Worm (Caenorhabditis elegans): ENCODE measurements around the gene srbc-17.

Gene srbc-17

ce11 chrV:2179214-2179613 is 1.7 kb downstream of the srbc-17 start, which contains the start of gene cyp-33C1:
cyp-33C1 (plus strand) TSS chrV:2179514.
- TF ChIP-seq sma-3 (GFP tag; optimal IDR thresholded peaks at IDR 0.05) (no peak), unc-55 (GFP tag; optimal IDR thresholded peaks at IDR 0.05) (no peak), sem-4 (tag; optimal IDR thresholded peaks at IDR 0.05) (no peak), dmd-4 (tag; optimal IDR thresholded peaks at IDR 0.05) (no peak)

- no peak for TF ChIP-seq crh-2 (tag; optimal IDR thresholded peaks at IDR 0.05)
- TF ChIP-seq ztf-4 (tag; optimal IDR thresholded peaks at IDR 0.05), result no peak
- TF ChIP-seq sem-4 (tag; optimal IDR thresholded peaks at IDR 0.05), result no peak
- no peak for TF ChIP-seq elt-3 (tag; optimal IDR thresholded peaks at IDR 0.05)
- no peak for TF ChIP-seq lin-39 (tag; optimal IDR thresholded peaks at IDR 0.05)
- TF ChIP-seq nhr-21 (tag; optimal IDR thresholded peaks at IDR 0.05), result no peak
- TF ChIP-seq F13H6.1 (tag; optimal IDR thresholded peaks at IDR 0.05), result no peak
These were observed 4.2 kb downstream of the srbc-17 start, which contains the start of gene srbc-16 for ce11 chrV:2181738-2182137. srbc-16 (plus strand) TSS chrV:2182038.

- TF ChIP-seq nhr-77 (tag; optimal IDR thresholded peaks at IDR 0.05) (no peak), gmeb-1 (tag; optimal IDR thresholded peaks at IDR 0.05) (no peak), C34F6.9 (tag; optimal IDR thresholded peaks at IDR 0.05) (no peak), fos-1 (tag; optimal IDR thresholded peaks at IDR 0.05) (no peak), ama-1 (optimal IDR thresholded peaks at IDR 0.05) (no peak), ZK546.5 (tag; optimal IDR thresholded peaks at IDR 0.05) (no peak), elt-3 (tag; optimal IDR thresholded peaks at IDR 0.05) (no peak), R02D3.7 (tag; optimal IDR thresholded peaks at IDR 0.05) (no peak), nhr-6 (tag; optimal IDR thresholded peaks at IDR 0.05) (no peak), blmp-1 (tag; optimal IDR thresholded peaks at IDR 0.05; ENCODE audit: insufficient read depth) (no peak), Y55F3AM.14 (GFP tag; optimal IDR thresholded peaks at IDR 0.05) (no peak), snpc-4 (tag; optimal IDR thresholded peaks at IDR 0.05) (no peak), mdl-1 (tag; optimal IDR thresholded peaks at IDR 0.05) (no peak), dmd-4 (tag; optimal IDR thresholded peaks at IDR 0.05) (no peak), ztf-4 (tag; optimal IDR thresholded peaks at IDR 0.05) (no peak)
These were observed 5.6 kb downstream of the srbc-17 start, which contains the start of gene cyp-33C2 for ce11 chrV:2183162-2183561. cyp-33C2 (plus strand) TSS chrV:2183488.

- TF ChIP-seq ztf-1 (GFP tag; conservative IDR thresholded peaks at IDR 0.05) (no peak), F13H6.1 (tag; optimal IDR thresholded peaks at IDR 0.05) (no peak), elt-1 (tag; optimal IDR thresholded peaks at IDR 0.05) (no peak), mbf-1 (tag; optimal IDR thresholded peaks at IDR 0.05) (no peak), nhr-25 (tag; optimal IDR thresholded peaks at IDR 0.05) (no peak), ZK546.5 (tag; optimal IDR thresholded peaks at IDR 0.05) (no peak), lin-13 (GFP tag; optimal IDR thresholded peaks at IDR 0.05) (no peak), unc-55 (GFP tag; optimal IDR thresholded peaks at IDR 0.05) (no peak), mdl-1 (tag; optimal IDR thresholded peaks at IDR 0.05) (no peak)
These were observed 8.0 kb downstream of the srbc-17 start for ce11 chrV:2185486-2185885.

ce11 chrV:2187864-2188345 is 10.4 kb downstream of the srbc-17 start, which contains the start of gene Y5H2B.3:
Y5H2B.3 (plus strand) TSS chrV:2188295.
- TF ChIP-seq ztf-11 (tag; optimal IDR thresholded peaks at IDR 0.05) (no peak), peb-1 (tag; optimal IDR thresholded peaks at IDR 0.05) (no peak), lin-13 (GFP tag; optimal IDR thresholded peaks at IDR 0.05) (no peak), Y55F3AM.14 (GFP tag; optimal IDR thresholded peaks at IDR 0.05) (no peak), sem-4 (tag; optimal IDR thresholded peaks at IDR 0.05) (no peak), skn-1 (tag; optimal IDR thresholded peaks at IDR 0.05) (no peak), F13H6.1 (tag; optimal IDR thresholded peaks at IDR 0.05) (no peak), mdl-1 (tag; optimal IDR thresholded peaks at IDR 0.05) (no peak), nhr-11 (tag; optimal IDR thresholded peaks at IDR 0.05) (no peak), unc-62 (GFP tag; optimal IDR thresholded peaks at IDR 0.05) (no peak), nhr-25 (tag; optimal IDR thresholded peaks at IDR 0.05) (no peak), nhr-10 (tag; optimal IDR thresholded peaks at IDR 0.05) (no peak), lsy-2 (tag; optimal IDR thresholded peaks at IDR 0.05) (no peak), ztf-1 (GFP tag; conservative IDR thresholded peaks at IDR 0.05) (no peak), elt-3 (tag; optimal IDR thresholded peaks at IDR 0.05) (no peak), gmeb-1 (tag; optimal IDR thresholded peaks at IDR 0.05) (no peak), unc-55 (GFP tag; optimal IDR thresholded peaks at IDR 0.05) (no peak), zag-1 (tag; optimal IDR thresholded peaks at IDR 0.05) (no peak), ama-1 (optimal IDR thresholded peaks at IDR 0.05) (no peak), sma-9 (GFP tag; optimal IDR thresholded peaks at IDR 0.05) (no peak), sma-9 (tag; optimal IDR thresholded peaks at IDR 0.05) (no peak)

Data from whole organism, L2 larva.